Worm (Caenorhabditis elegans): Measurements from ENCODE around the gene F41G4.7.

- TF ChIP-seq blmp-1 (tag; optimal IDR thresholded peaks at IDR 0.05; ENCODE audit: insufficient read depth) (no peak), ZK546.5 (tag; optimal IDR thresholded peaks at IDR 0.05) (no peak), snpc-4 (tag; optimal IDR thresholded peaks at IDR 0.05) (no peak), elt-1 (tag; optimal IDR thresholded peaks at IDR 0.05) (no peak), ceh-16 (tag; optimal IDR thresholded peaks at IDR 0.05) (no peak), unc-62 (GFP tag; optimal IDR thresholded peaks at IDR 0.05) (no peak), F13H6.1 (tag; optimal IDR thresholded peaks at IDR 0.05) (peak; percentile 4), fos-1 (tag; optimal IDR thresholded peaks at IDR 0.05) (no peak), ztf-11 (tag; optimal IDR thresholded peaks at IDR 0.05) (no peak), nhr-25 (tag; optimal IDR thresholded peaks at IDR 0.05) (no peak)
Observed at ce11 chrX:16793470-16793869, 42.7 kb downstream of the F41G4.7 start.
